Fruit fly (Drosophila melanogaster): ENCODE results near the gene Dora.

DNA sequence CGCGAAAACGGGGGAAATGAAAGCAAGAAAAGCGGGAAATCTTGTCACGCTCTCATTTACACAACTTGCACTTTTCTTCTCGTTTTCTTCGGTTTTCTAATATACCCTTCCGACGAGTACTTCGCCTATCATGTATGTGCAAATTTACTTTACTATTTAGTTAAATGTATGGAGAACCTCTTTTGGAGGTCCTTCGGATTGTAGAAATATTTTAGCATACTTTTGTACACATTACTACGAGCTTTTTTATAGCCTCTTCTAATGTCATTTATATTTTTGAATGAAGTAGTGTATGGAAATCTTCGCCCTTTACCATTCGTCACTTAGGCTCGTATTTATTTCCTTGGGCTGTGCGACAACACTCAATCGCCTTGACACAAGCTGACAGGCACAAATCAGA is 33.5 kb downstream of the Dora start:
- TF ChIP-seq CG8478 (optimal IDR thresholded peaks at IDR 0.05) (no peak), CTCF (optimal IDR thresholded peaks at IDR 0.05) (no peak)

Data from S2 (cell line).